Worm (Caenorhabditis elegans): ENCODE measurements around the gene nhr-189.

Gene nhr-189

ce11 chrV:3862851-3863250 is 2.8 kb upstream of the nhr-189 start, which contains the start of gene nhr-187:
Gene nhr-187 (minus strand): TSS chrV:3862951.
- TF ChIP-seq tab-1 (GFP tag; IDR thresholded peaks at IDR 0.05), result no peak
- TF ChIP-seq ztf-23 (GFP tag; IDR thresholded peaks at IDR 0.05), result no peak
- no peak for TF ChIP-seq med-1 (GFP tag; optimal IDR thresholded peaks at IDR 0.05; ENCODE audit: insufficient read depth)
- no peak for TF ChIP-seq ref-1 (GFP tag; conservative IDR thresholded peaks at IDR 0.05)
- TF ChIP-seq T22C8.4 (GFP tag; IDR thresholded peaks at IDR 0.05), result no peak

ce11 chrV:3857778-3858177 is 2.3 kb downstream of the nhr-189 start, which contains the start of gene nhr-188:
Gene nhr-188 (minus strand): TSS chrV:3857861.
- TF ChIP-seq T22C8.4 (GFP tag; IDR thresholded peaks at IDR 0.05), result no peak
- no peak for TF ChIP-seq tab-1 (GFP tag; IDR thresholded peaks at IDR 0.05)

- TF ChIP-seq cog-1 (tag; optimal IDR thresholded peaks at IDR 0.05) (no peak), ref-1 (GFP tag; conservative IDR thresholded peaks at IDR 0.05) (no peak), flt-1 (GFP tag; IDR thresholded peaks at IDR 0.05) (no peak), klf-2 (GFP tag; conservative IDR thresholded peaks at IDR 0.05) (no peak), T22C8.4 (GFP tag; IDR thresholded peaks at IDR 0.05) (no peak), med-1 (GFP tag; optimal IDR thresholded peaks at IDR 0.05; ENCODE audit: insufficient read depth) (no peak), tab-1 (GFP tag; IDR thresholded peaks at IDR 0.05) (no peak), ztf-29 (GFP tag; IDR thresholded peaks at IDR 0.05) (no peak), ztf-23 (GFP tag; IDR thresholded peaks at IDR 0.05) (no peak)
Measured at ce11 chrV:3855916-3856315, 4.1 kb downstream of the nhr-189 start.

- TF ChIP-seq tab-1 (GFP tag; IDR thresholded peaks at IDR 0.05), result no peak
- TF ChIP-seq klf-2 (GFP tag; conservative IDR thresholded peaks at IDR 0.05), result no peak
- no peak for TF ChIP-seq ref-1 (GFP tag; conservative IDR thresholded peaks at IDR 0.05)
- no peak for TF ChIP-seq cog-1 (tag; optimal IDR thresholded peaks at IDR 0.05)
Measured at ce11 chrV:3854847-3855246, 5.2 kb downstream of the nhr-189 start, which contains the start of gene nhr-186. Gene nhr-186 (minus strand): TSS chrV:3854947.

- no peak for TF ChIP-seq med-1 (GFP tag; optimal IDR thresholded peaks at IDR 0.05; ENCODE audit: insufficient read depth)
- no peak for TF ChIP-seq ref-1 (GFP tag; conservative IDR thresholded peaks at IDR 0.05)
- no peak for TF ChIP-seq T22C8.4 (GFP tag; IDR thresholded peaks at IDR 0.05)
- TF ChIP-seq tab-1 (GFP tag; IDR thresholded peaks at IDR 0.05), result no peak
- no peak for TF ChIP-seq flt-1 (GFP tag; IDR thresholded peaks at IDR 0.05)
- TF ChIP-seq ztf-23 (GFP tag; IDR thresholded peaks at IDR 0.05), result no peak
- TF ChIP-seq cog-1 (tag; optimal IDR thresholded peaks at IDR 0.05), result no peak
- TF ChIP-seq klf-2 (GFP tag; conservative IDR thresholded peaks at IDR 0.05), result no peak
- TF ChIP-seq ztf-29 (GFP tag; IDR thresholded peaks at IDR 0.05), result no peak
Measured at ce11 chrV:3851760-3852159, 8.3 kb downstream of the nhr-189 start.

ce11 chrV:3847268-3847667 is 12.8 kb downstream of the nhr-189 start, which contains the start of gene nhr-185:
Gene nhr-185 (minus strand): TSS chrV:3847368.
- no peak for TF ChIP-seq flt-1 (GFP tag; IDR thresholded peaks at IDR 0.05)
- TF ChIP-seq ztf-23 (GFP tag; IDR thresholded peaks at IDR 0.05), result no peak
- TF ChIP-seq med-1 (GFP tag; optimal IDR thresholded peaks at IDR 0.05; ENCODE audit: insufficient read depth), result no peak
- TF ChIP-seq ref-1 (GFP tag; conservative IDR thresholded peaks at IDR 0.05), result no peak
- no peak for TF ChIP-seq cog-1 (tag; optimal IDR thresholded peaks at IDR 0.05)
- no peak for TF ChIP-seq T22C8.4 (GFP tag; IDR thresholded peaks at IDR 0.05)
- no peak for TF ChIP-seq tab-1 (GFP tag; IDR thresholded peaks at IDR 0.05)
- TF ChIP-seq klf-2 (GFP tag; conservative IDR thresholded peaks at IDR 0.05), result no peak
- TF ChIP-seq ztf-29 (GFP tag; IDR thresholded peaks at IDR 0.05), result no peak

ce11 chrV:3843926-3844325 is 16.1 kb downstream of the nhr-189 start, which contains the start of gene ugt-32:
Gene ugt-32 (minus strand): TSS chrV:3844007.
- no peak for TF ChIP-seq ztf-29 (GFP tag; IDR thresholded peaks at IDR 0.05)
- no peak for TF ChIP-seq tab-1 (GFP tag; IDR thresholded peaks at IDR 0.05)
- no peak for TF ChIP-seq ref-1 (GFP tag; conservative IDR thresholded peaks at IDR 0.05)
- TF ChIP-seq med-1 (GFP tag; optimal IDR thresholded peaks at IDR 0.05; ENCODE audit: insufficient read depth), result no peak
- TF ChIP-seq T22C8.4 (GFP tag; IDR thresholded peaks at IDR 0.05), result no peak
- TF ChIP-seq flt-1 (GFP tag; IDR thresholded peaks at IDR 0.05), result no peak
- TF ChIP-seq cog-1 (tag; optimal IDR thresholded peaks at IDR 0.05), result no peak
- TF ChIP-seq klf-2 (GFP tag; conservative IDR thresholded peaks at IDR 0.05), result no peak

ce11 chrV:3841462-3841861 is 18.6 kb downstream of the nhr-189 start:
- TF ChIP-seq ref-1 (GFP tag; conservative IDR thresholded peaks at IDR 0.05) (no peak), klf-2 (GFP tag; conservative IDR thresholded peaks at IDR 0.05) (no peak), med-1 (GFP tag; optimal IDR thresholded peaks at IDR 0.05; ENCODE audit: insufficient read depth) (no peak), ztf-23 (GFP tag; IDR thresholded peaks at IDR 0.05) (no peak), cog-1 (tag; optimal IDR thresholded peaks at IDR 0.05) (no peak), flt-1 (GFP tag; IDR thresholded peaks at IDR 0.05) (no peak), T22C8.4 (GFP tag; IDR thresholded peaks at IDR 0.05) (no peak), tab-1 (GFP tag; IDR thresholded peaks at IDR 0.05) (no peak), ztf-29 (GFP tag; IDR thresholded peaks at IDR 0.05) (no peak)

ce11 chrV:3832661-3833060 is 27.4 kb downstream of the nhr-189 start:
- no peak for TF ChIP-seq klf-2 (GFP tag; conservative IDR thresholded peaks at IDR 0.05)
- no peak for TF ChIP-seq flt-1 (GFP tag; IDR thresholded peaks at IDR 0.05)
- no peak for TF ChIP-seq ztf-29 (GFP tag; IDR thresholded peaks at IDR 0.05)
- no peak for TF ChIP-seq ztf-23 (GFP tag; IDR thresholded peaks at IDR 0.05)
- no peak for TF ChIP-seq med-1 (GFP tag; optimal IDR thresholded peaks at IDR 0.05; ENCODE audit: insufficient read depth)
- no peak for TF ChIP-seq T22C8.4 (GFP tag; IDR thresholded peaks at IDR 0.05)
- TF ChIP-seq cog-1 (tag; optimal IDR thresholded peaks at IDR 0.05), result no peak

ce11 chrV:3832103-3832502 is 27.9 kb downstream of the nhr-189 start:
- TF ChIP-seq T22C8.4 (GFP tag; IDR thresholded peaks at IDR 0.05), result no peak
- TF ChIP-seq ztf-29 (GFP tag; IDR thresholded peaks at IDR 0.05), result no peak
- TF ChIP-seq cog-1 (tag; optimal IDR thresholded peaks at IDR 0.05), result no peak
- no peak for TF ChIP-seq tab-1 (GFP tag; IDR thresholded peaks at IDR 0.05)
- no peak for TF ChIP-seq med-1 (GFP tag; optimal IDR thresholded peaks at IDR 0.05; ENCODE audit: insufficient read depth)
- no peak for TF ChIP-seq flt-1 (GFP tag; IDR thresholded peaks at IDR 0.05)

All from whole organism, midembryonic.